Fruit fly (Drosophila melanogaster) whole organism, embryonic: Measurements from ENCODE around the gene wds.

Experiments
- Atf-2 ChIP-seq: fragments of 200-800 bp; sonication (Bioruptor generic); optimal IDR thresholded peaks from 2 replicates; lab custom pipeline; 2016; ENCODE audit warnings: missing biosample characterization, missing genetic modification characterization
- Atf6 ChIP-seq: fragments of 200-800 bp; sonication (Bioruptor generic); IDR thresholded peaks from 2 replicates; pipeline ENCODE4 v1.3.6; 2022; ENCODE audit warnings: missing biosample characterization, missing genetic modification characterization
- CG10267 ChIP-seq: fragments of 200-800 bp; sonication (Bioruptor generic); optimal IDR thresholded peaks from 2 replicates; lab custom pipeline; 2018; ENCODE audit warnings: missing biosample characterization, mild to moderate bottlenecking, missing genetic modification characterization, moderate library complexity
- CG10366 ChIP-seq: fragments of 200-800 bp; sonication (Bioruptor generic); IDR thresholded peaks from 2 replicates; pipeline ENCODE4 v1.3.6; 2022; ENCODE audit warnings: missing biosample characterization, missing genetic modification characterization
- CG12299 ChIP-seq: fragments of 200-800 bp; sonication (Bioruptor generic); optimal IDR thresholded peaks from 2 replicates; lab custom pipeline; 2018; ENCODE audit warnings: missing biosample characterization, mild to moderate bottlenecking, missing genetic modification characterization
- CG13296 ChIP-seq: fragments of 200-800 bp; sonication (Bioruptor generic); optimal IDR thresholded peaks from 3 replicates; lab custom pipeline; 2018; ENCODE audit warnings: missing biosample characterization, mild to moderate bottlenecking, missing genetic modification characterization
- CG16863 ChIP-seq: fragments of 200-800 bp; sonication (Bioruptor generic); optimal IDR thresholded peaks from 3 replicates; lab custom pipeline; 2016; ENCODE audit warnings: missing biosample characterization, missing genetic modification characterization
- CG18764 ChIP-seq: fragments of 200-800 bp; sonication (Bioruptor generic); optimal IDR thresholded peaks from 3 replicates; lab custom pipeline; 2016; ENCODE audit warnings: missing biosample characterization, missing genetic modification characterization
- CG2129 ChIP-seq: fragments of 200-800 bp; sonication (Bioruptor generic); IDR thresholded peaks from 2 replicates; pipeline ENCODE4 v1.3.6; 2022; ENCODE audit warnings: missing biosample characterization, missing genetic modification characterization; ENCODE audit not compliant: partially characterized antibody
- CG31224 ChIP-seq: fragments of 200-800 bp; sonication (Bioruptor generic); IDR thresholded peaks from 2 replicates; pipeline ENCODE4 v1.3.6; 2022; ENCODE audit warnings: missing biosample characterization, missing genetic modification characterization
- CG32767 ChIP-seq: fragments of 200-800 bp; sonication (Bioruptor generic); IDR thresholded peaks from 2 replicates; pipeline ENCODE4 v1.3.6; 2022; ENCODE audit warnings: missing biosample characterization, missing genetic modification characterization
- CG32772 ChIP-seq: fragments of 200-800 bp; sonication (Bioruptor generic); IDR thresholded peaks from 2 replicates; pipeline ENCODE4 v1.3.6; 2022; ENCODE audit warnings: missing biosample characterization, missing genetic modification characterization
- CG6854 ChIP-seq: fragments of 200-800 bp; sonication (Bioruptor generic); optimal IDR thresholded peaks from 3 replicates; lab custom pipeline; 2017; ENCODE audit warnings: missing biosample characterization, mild to moderate bottlenecking, missing genetic modification characterization
- CG7357 ChIP-seq: fragments of 200-800 bp; sonication (Bioruptor generic); IDR thresholded peaks from 3 replicates; pipeline ENCODE4 v1.3.6; 2022; ENCODE audit warnings: missing biosample characterization, missing genetic modification characterization
- CG8359 ChIP-seq: fragments of 200-800 bp; sonication (Bioruptor generic); optimal IDR thresholded peaks from 2 replicates; lab custom pipeline; 2017; ENCODE audit warnings: missing biosample characterization, mild to moderate bottlenecking, missing genetic modification characterization, borderline replicate concordance
- CG8478 ChIP-seq: fragments of >200 bp; optimal IDR thresholded peaks from 2 replicates; lab custom pipeline; 2018
- CG8924 ChIP-seq: fragments of 200-800 bp; optimal IDR thresholded peaks from 3 replicates; lab custom pipeline; 2019; ENCODE audit warnings: missing biosample characterization, mild to moderate bottlenecking, missing genetic modification characterization, moderate library complexity
- CG9876 ChIP-seq: fragments of 200-800 bp; sonication (Bioruptor generic); optimal IDR thresholded peaks from 2 replicates; lab custom pipeline; 2016; ENCODE audit warnings: missing biosample characterization, missing genetic modification characterization
- CTCF ChIP-seq: fragments of 200-800 bp; sonication (Bioruptor generic); optimal IDR thresholded peaks from 2 replicates; lab custom pipeline; 2017; ENCODE audit warnings: missing biosample characterization, mild to moderate bottlenecking, missing genetic modification characterization, moderate library complexity
- Dll ChIP-seq: fragments of 200-800 bp; sonication (Bioruptor generic); IDR thresholded peaks from 4 replicates; pipeline ENCODE4 v1.3.6; 2022; ENCODE audit warnings: missing biosample characterization, missing genetic modification characterization; ENCODE audit not compliant: partially characterized antibody
- Doc3 ChIP-seq: fragments of 200-800 bp; sonication (Bioruptor generic); IDR thresholded peaks from 3 replicates; pipeline ENCODE4 v1.3.6; 2022; ENCODE audit warnings: missing biosample characterization, missing genetic modification characterization; ENCODE audit not compliant: partially characterized antibody
- E2f2 ChIP-seq: fragments of 200-800 bp; sonication (Bioruptor generic); IDR thresholded peaks from 2 replicates; pipeline ENCODE4 v1.3.6; 2022; ENCODE audit warnings: missing biosample characterization, missing genetic modification characterization
- Ets65A ChIP-seq: fragments of 200-800 bp; sonication (Bioruptor generic); peaks from one replicate; lab custom pipeline; 2016; ENCODE audit warnings: missing biosample characterization, missing genetic modification characterization
- Fer1 ChIP-seq: fragments of 200-800 bp; sonication (Bioruptor generic); optimal IDR thresholded peaks from 2 replicates; lab custom pipeline; 2017; ENCODE audit warnings: missing biosample characterization, mild to moderate bottlenecking, missing genetic modification characterization
- Fer2 ChIP-seq: fragments of 200-800 bp; sonication (Bioruptor generic); optimal IDR thresholded peaks from 2 replicates; lab custom pipeline; 2018; ENCODE audit warnings: missing biosample characterization, mild to moderate bottlenecking, missing genetic modification characterization, moderate library complexity
- HmgD ChIP-seq: fragments of 200-800 bp; sonication (Bioruptor generic); optimal IDR thresholded peaks from 3 replicates; lab custom pipeline; 2016; ENCODE audit warnings: missing biosample characterization, missing genetic modification characterization
- Hmx ChIP-seq: fragments of 200-800 bp; sonication (Bioruptor generic); optimal IDR thresholded peaks from 2 replicates; lab custom pipeline; 2016; ENCODE audit warnings: missing biosample characterization, missing genetic modification characterization
- MTF-1 ChIP-seq: fragments of 200-800 bp; sonication (Bioruptor generic); optimal IDR thresholded peaks from 2 replicates; lab custom pipeline; 2018; ENCODE audit warnings: missing biosample characterization, mild to moderate bottlenecking, missing genetic modification characterization, borderline replicate concordance
- Mes4 ChIP-seq: fragments of 200-800 bp; sonication (Bioruptor generic); optimal IDR thresholded peaks from 2 replicates; lab custom pipeline; 2016; ENCODE audit warnings: missing biosample characterization, missing genetic modification characterization
- Mrtf ChIP-seq: fragments of 200-800 bp; sonication (Bioruptor generic); IDR thresholded peaks from 3 replicates; pipeline ENCODE4 v1.3.6; 2022; ENCODE audit warnings: missing biosample characterization, missing genetic modification characterization
- Opbp ChIP-seq: fragments of 200-800 bp; sonication (Bioruptor generic); IDR thresholded peaks from 3 replicates; pipeline ENCODE4 v1.3.6; 2022; ENCODE audit warnings: missing biosample characterization, missing genetic modification characterization; ENCODE audit not compliant: partially characterized antibody
- Xrp1 ChIP-seq: fragments of 200-800 bp; sonication (Bioruptor generic); IDR thresholded peaks from 2 replicates; pipeline ENCODE4 v1.3.6; 2022; ENCODE audit warnings: missing biosample characterization, missing genetic modification characterization
- YL-1 ChIP-seq: fragments of 200-800 bp; sonication (Bioruptor generic); optimal IDR thresholded peaks from 3 replicates; lab custom pipeline; 2017; ENCODE audit warnings: missing biosample characterization, mild to moderate bottlenecking, missing genetic modification characterization
- bcd ChIP-seq: fragments of 200-800 bp; sonication (Bioruptor generic); optimal IDR thresholded peaks from 2 replicates; lab custom pipeline; 2017; ENCODE audit warnings: missing biosample characterization, mild to moderate bottlenecking, missing genetic modification characterization
- chinmo ChIP-seq: fragments of 200-800 bp; sonication (Bioruptor generic); IDR thresholded peaks from 4 replicates; pipeline ENCODE4 v1.3.6; 2022; ENCODE audit warnings: missing biosample characterization, missing genetic modification characterization; ENCODE audit not compliant: partially characterized antibody
- emc ChIP-seq: fragments of 200-800 bp; sonication (Bioruptor generic); optimal IDR thresholded peaks from 2 replicates; lab custom pipeline; 2016; ENCODE audit warnings: missing biosample characterization, missing genetic modification characterization
- ftz-f1 ChIP-seq: fragments of 200-800 bp; sonication (Bioruptor generic); optimal IDR thresholded peaks from 2 replicates; lab custom pipeline; 2016; ENCODE audit warnings: missing biosample characterization, missing genetic modification characterization
- gce ChIP-seq: fragments of 200-800 bp; sonication (Bioruptor generic); IDR thresholded peaks from 3 replicates; pipeline ENCODE4 v1.3.6; 2022; ENCODE audit warnings: missing biosample characterization, missing genetic modification characterization
- gcm2 ChIP-seq: fragments of 200-800 bp; sonication (Bioruptor generic); optimal IDR thresholded peaks from 2 replicates; lab custom pipeline; 2016; ENCODE audit warnings: missing biosample characterization, missing genetic modification characterization
- grn ChIP-seq: fragments of 200-800 bp; sonication (Bioruptor generic); optimal IDR thresholded peaks from 3 replicates; lab custom pipeline; 2017; ENCODE audit warnings: missing biosample characterization, missing genetic modification characterization
- lov ChIP-seq, 2 experiments: fragments of 200-800 bp in 1 of 2; fragments of >200 bp in 1 of 2; sonication (Bioruptor generic) in 1 of 2; IDR thresholded peaks in 1 of 2; optimal IDR thresholded peaks in 1 of 2; 2 replicates in 1 of 2; 3 replicates in 1 of 2; pipeline versions ENCODE4 v1.3.6 to Lab custom; 2017 to 2022; ENCODE audit warnings: missing biosample characterization in 1 of 2, missing genetic modification characterization in 1 of 2
- maf-S ChIP-seq: fragments of 200-800 bp; sonication (Bioruptor generic); optimal IDR thresholded peaks from 2 replicates; lab custom pipeline; 2016; ENCODE audit warnings: missing biosample characterization, missing genetic modification characterization
- onecut ChIP-seq: fragments of 200-800 bp; sonication (Bioruptor generic); IDR thresholded peaks from 2 replicates; pipeline ENCODE4 v1.3.6; 2022; ENCODE audit warnings: missing biosample characterization, missing genetic modification characterization
- pum ChIP-seq: fragments of 200-800 bp; sonication (Bioruptor generic); optimal IDR thresholded peaks from 2 replicates; lab custom pipeline; 2016; ENCODE audit warnings: missing biosample characterization, missing genetic modification characterization
- rib ChIP-seq: fragments of 200-800 bp; sonication (Bioruptor generic); IDR thresholded peaks from 2 replicates; pipeline ENCODE4 v1.3.6; 2022; ENCODE audit warnings: missing biosample characterization, missing genetic modification characterization
- row ChIP-seq: fragments of 200-800 bp; sonication (Bioruptor generic); IDR thresholded peaks from 3 replicates; pipeline ENCODE4 v1.3.6; 2022; ENCODE audit warnings: missing biosample characterization, missing genetic modification characterization
- sisA ChIP-seq: fragments of 200-800 bp; sonication (Bioruptor generic); IDR thresholded peaks from 2 replicates; pipeline ENCODE4 v1.3.6; 2022; ENCODE audit warnings: missing biosample characterization, missing genetic modification characterization
- slp2 ChIP-seq: fragments of 200-800 bp; sonication (Bioruptor generic); optimal IDR thresholded peaks from 2 replicates; lab custom pipeline; 2016; ENCODE audit warnings: missing biosample characterization, missing genetic modification characterization
- sna ChIP-seq: fragments of 200-800 bp; sonication (Bioruptor generic); IDR thresholded peaks from 2 replicates; pipeline ENCODE4 v1.3.6; 2022; ENCODE audit warnings: missing biosample characterization, missing genetic modification characterization; ENCODE audit not compliant: partially characterized antibody
- sug ChIP-seq: fragments of 200-800 bp; optimal IDR thresholded peaks from 2 replicates; lab custom pipeline; 2019; ENCODE audit warnings: missing biosample characterization, mild to moderate bottlenecking, missing genetic modification characterization, moderate library complexity

The wds gene

dm6 chrX:2581793-2582503, 3.8 kb upstream of the wds start (continued):
- peak; percentile 60 for TF ChIP-seq slp2
- peak; percentile 74 for TF ChIP-seq bcd
- peak; percentile 77 for TF ChIP-seq sisA
- TF ChIP-seq E2f2, result peak; percentile 52
- no peak for TF ChIP-seq MTF-1 (GFP tag; lab: Kevin White, UChicago)
- peak; percentile 71 for TF ChIP-seq Xrp1 (GFP tag; lab: Robert Waterston, UW)
- peak; percentile 68 for TF ChIP-seq CG8924
- peak; percentile 93 for TF ChIP-seq Fer1 (GFP tag; lab: Kevin White, UChicago)
- TF ChIP-seq CG7357 (GFP tag; lab: Robert Waterston, UW), result peak; percentile 70
- peak; percentile 72; the same call in 2 of the 3 replicates for TF ChIP-seq Mrtf (GFP tag; lab: Robert Waterston, UW)
- TF ChIP-seq CG6854 (GFP tag; lab: Kevin White, UChicago), result peak; percentile 78
- no peak for TF ChIP-seq Dll
- TF ChIP-seq gce, result 0 out of 3 replicates have a peak, but pooled peaks have one; percentile 34
- peak; percentile 85 for TF ChIP-seq row (GFP tag; lab: Robert Waterston, UW)
- peak; percentile 58 for TF ChIP-seq Atf-2 (GFP tag; lab: Kevin White, UChicago)
- peak; percentile 36 for TF ChIP-seq Mes4 (GFP tag; lab: Kevin White, UChicago)
- TF ChIP-seq sna (GFP tag; lab: Robert Waterston, UW), result no peak
- TF ChIP-seq lov (optimal IDR thresholded peaks at IDR 0.05; lab: Kevin White, UChicago), result no peak
- no peak for TF ChIP-seq lov (GFP tag; IDR thresholded peaks at IDR 0.05; lab: Robert Waterston, UW)
- TF ChIP-seq CG32767 (GFP tag; lab: Robert Waterston, UW), result peak; percentile 78
- no peak for TF ChIP-seq YL-1 (GFP tag; lab: Kevin White, UChicago)
- TF ChIP-seq CG32772 (GFP tag; lab: Robert Waterston, UW), result peak; percentile 70
- peak; percentile 85 for TF ChIP-seq Atf6 (GFP tag; lab: Robert Waterston, UW)
- TF ChIP-seq Doc3 (GFP tag; lab: Robert Waterston, UW), result no peak
- TF ChIP-seq grn (GFP tag; lab: Kevin White, UChicago), result no peak
- TF ChIP-seq Opbp, result no peak
- TF ChIP-seq CG8359 (GFP tag; lab: Kevin White, UChicago), result no peak
- no peak for TF ChIP-seq CG2129 (GFP tag; lab: Robert Waterston, UW)
- TF ChIP-seq CG16863 (GFP tag; lab: Kevin White, UChicago), result peak; percentile 63
- TF ChIP-seq sug (tag; lab: Kevin White, UChicago), result peak; percentile 29
- TF ChIP-seq CG10366 (GFP tag; lab: Robert Waterston, UW), result peak; percentile 74
- peak; percentile 52 for TF ChIP-seq CG10267 (tag; lab: Kevin White, UChicago)
- peak; percentile 69 for TF ChIP-seq pum
- peak; percentile 63 for TF ChIP-seq HmgD (GFP tag; lab: Kevin White, UChicago)
- no peak for TF ChIP-seq chinmo (GFP tag; lab: Robert Waterston, UW)
- peak; percentile 43; the same call in 1 of the 2 replicates for TF ChIP-seq rib
- TF ChIP-seq Ets65A, result peak; percentile 97
- TF ChIP-seq gcm2 (GFP tag; lab: Kevin White, UChicago), result peak; percentile 52
- TF ChIP-seq ftz-f1 (GFP tag; lab: Kevin White, UChicago), result no peak
- peak; percentile 55 for TF ChIP-seq Fer2 (tag; lab: Kevin White, UChicago)
- no peak for TF ChIP-seq CTCF (GFP tag; lab: Kevin White, UChicago)
- TF ChIP-seq CG8478 (lab: Kevin White, UChicago), result no peak
- TF ChIP-seq CG13296, result peak; percentile 66
- TF ChIP-seq CG31224 (GFP tag; lab: Robert Waterston, UW), result peak; percentile 74
- peak; percentile 63 for TF ChIP-seq maf-S (GFP tag; lab: Kevin White, UChicago)
- TF ChIP-seq emc (GFP tag; lab: Kevin White, UChicago), result peak; percentile 57
- no peak for TF ChIP-seq Hmx (GFP tag; lab: Kevin White, UChicago)
- TF ChIP-seq CG9876 (GFP tag; lab: Kevin White, UChicago), result peak; percentile 31
- peak; percentile 69 for TF ChIP-seq CG18764 (GFP tag; lab: Kevin White, UChicago)
- TF ChIP-seq onecut, result peak; percentile 64
- TF ChIP-seq CG12299, result peak; percentile 33
